Worm (Caenorhabditis elegans): ENCODE data around the gene ZK470.6.

ce11 chrX:4214643-4215042, 37.3 kb upstream of the ZK470.6 start:
- no peak for TF ChIP-seq let-526 (GFP tag; IDR thresholded peaks at IDR 0.05)
- TF ChIP-seq ekl-4 (GFP tag; IDR thresholded peaks at IDR 0.05) = no peak
- TF ChIP-seq ZK185.1 (tag; optimal IDR thresholded peaks at IDR 0.05; ENCODE audit: poor library complexity, severe bottlenecking) = no peak
- no peak for TF ChIP-seq atf-7 (tag; optimal IDR thresholded peaks at IDR 0.05)
- no peak for TF ChIP-seq cebp-2 (GFP tag; IDR thresholded peaks at IDR 0.05)
- no peak for TF ChIP-seq fkh-3 (tag; optimal IDR thresholded peaks at IDR 0.05)
- no peak for TF ChIP-seq ztf-25 (GFP tag; IDR thresholded peaks at IDR 0.05)
- no peak for TF ChIP-seq ama-1 (optimal IDR thresholded peaks at IDR 0.05)
- no peak for TF ChIP-seq ama-1 (GFP tag; optimal IDR thresholded peaks at IDR 0.05)

Data from whole organism, young adult.